Worm (Caenorhabditis elegans): ENCODE data around the gene cbd-1.

DNA sequence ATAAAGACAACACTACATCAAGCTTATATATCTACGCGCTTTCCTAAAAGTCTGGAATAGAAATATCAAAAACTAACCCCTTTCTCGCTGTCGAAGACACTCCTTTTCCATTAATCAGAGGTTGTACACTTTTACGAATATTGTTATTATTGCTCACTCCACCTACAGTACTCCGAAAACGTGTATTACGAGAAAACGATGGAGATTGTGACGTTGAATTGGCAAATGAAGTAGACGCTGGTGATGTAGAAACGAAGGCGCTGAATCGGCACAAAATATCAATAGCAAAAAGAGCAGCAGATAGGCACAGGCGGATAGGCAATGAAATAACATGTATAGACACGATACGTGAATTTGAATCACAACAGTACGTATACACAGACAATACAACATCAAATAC is 28.5 kb upstream of the cbd-1 start:
- TF ChIP-seq ceh-9 (tag; optimal IDR thresholded peaks at IDR 0.05): no peak
- TF ChIP-seq pha-4 (tag; optimal IDR thresholded peaks at IDR 0.05): no peak
- TF ChIP-seq sdc-2 (tag; optimal IDR thresholded peaks at IDR 0.05): no peak
- TF ChIP-seq K09A11.1 (tag; optimal IDR thresholded peaks at IDR 0.05; ENCODE audit: insufficient read depth): no peak
- no peak for TF ChIP-seq madf-2 (tag; optimal IDR thresholded peaks at IDR 0.05)
- TF ChIP-seq gmeb-2 (tag; optimal IDR thresholded peaks at IDR 0.05): no peak
- TF ChIP-seq dmd-4 (tag; optimal IDR thresholded peaks at IDR 0.05; ENCODE audit: borderline replicate concordance): no peak
- TF ChIP-seq fkh-10 (GFP tag; optimal IDR thresholded peaks at IDR 0.05): no peak
- no peak for TF ChIP-seq che-1 (tag; optimal IDR thresholded peaks at IDR 0.05)
- TF ChIP-seq ref-2 (tag; optimal IDR thresholded peaks at IDR 0.05): no peak
- TF ChIP-seq hlh-15 (tag; optimal IDR thresholded peaks at IDR 0.05): no peak
